Worm (Caenorhabditis elegans): ENCODE results near the gene F59A6.4.
A peak's percentile ranks its signal among the peaks of the same experiment; 100 is the strongest.

F59A6.4 gene

DNA sequence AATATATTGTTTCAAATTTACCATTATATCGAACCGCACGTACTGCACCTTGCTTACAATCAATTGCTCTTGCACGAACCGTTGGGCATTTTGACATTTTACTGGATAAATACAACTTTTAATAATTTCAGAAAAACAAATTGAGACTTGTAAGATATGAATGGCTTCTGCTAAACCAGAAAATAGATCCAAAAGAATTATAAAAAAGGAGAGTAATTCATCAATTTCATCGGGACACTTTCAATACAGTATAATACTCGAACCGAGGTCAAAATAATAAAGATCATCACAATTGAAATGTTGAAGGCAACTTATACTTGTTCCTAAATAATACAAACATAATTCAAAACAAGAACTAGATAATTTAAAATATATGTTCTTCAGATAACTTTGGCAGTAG, 26.7 kb downstream of the F59A6.4 start, which contains the start of gene wdr-83:
Gene wdr-83 (minus strand): TSS at position 101 of the 400 bp plus-strand sequence.
- TF ChIP-seq unc-39 (tag; optimal IDR thresholded peaks at IDR 0.05) (no peak), ces-1 (GFP tag; optimal IDR thresholded peaks at IDR 0.05) (no peak), sem-2 (GFP tag; optimal IDR thresholded peaks at IDR 0.05) (no peak)

DNA sequence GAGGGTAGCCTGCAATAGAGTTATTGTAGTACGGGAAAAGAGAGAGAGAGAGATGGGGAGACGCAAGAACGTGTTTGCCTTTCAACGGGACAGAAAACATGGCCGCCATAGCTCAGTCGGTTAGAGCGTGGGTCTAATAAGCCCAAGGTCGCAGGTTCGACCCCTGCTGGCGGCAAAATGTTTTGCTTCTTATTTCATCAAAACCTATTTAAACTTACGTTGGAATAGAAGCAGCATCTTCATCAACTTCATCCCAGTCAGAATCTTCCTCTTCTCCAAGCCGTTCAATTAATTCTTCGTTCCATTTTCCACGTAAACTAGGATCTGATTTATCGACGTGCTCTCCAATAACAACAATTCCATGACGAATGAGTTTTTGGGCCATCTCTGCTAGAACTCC, 27.8 kb downstream of the F59A6.4 start:
- TF ChIP-seq blmp-1 (tag; optimal IDR thresholded peaks at IDR 0.05): peak; percentile 8
- TF ChIP-seq nhr-12 (tag; optimal IDR thresholded peaks at IDR 0.05): no peak
- peak; percentile 93 for TF ChIP-seq lin-32 (GFP tag; optimal IDR thresholded peaks at IDR 0.05)
- peak; percentile 34 for TF ChIP-seq hlh-1 (tag; optimal IDR thresholded peaks at IDR 0.05)
- peak; percentile 48 for TF ChIP-seq lin-13 (tag; optimal IDR thresholded peaks at IDR 0.05)
- TF ChIP-seq ceh-83 (GFP tag; optimal IDR thresholded peaks at IDR 0.05): peak; percentile 75
- TF ChIP-seq nhr-76 (tag; optimal IDR thresholded peaks at IDR 0.05): no peak
- TF ChIP-seq zip-8 (tag; optimal IDR thresholded peaks at IDR 0.05): no peak
- TF ChIP-seq unc-120 (tag; optimal IDR thresholded peaks at IDR 0.05; ENCODE audit: poor library complexity, severe bottlenecking): peak; percentile 89
- peak; percentile 92 for TF ChIP-seq sem-2 (GFP tag; optimal IDR thresholded peaks at IDR 0.05)
- peak; percentile 96 for TF ChIP-seq sptf-1 (tag; optimal IDR thresholded peaks at IDR 0.05)
- peak; percentile 28 for TF ChIP-seq nhr-237 (tag; optimal IDR thresholded peaks at IDR 0.05)
- peak; percentile 80 for TF ChIP-seq flh-1 (GFP tag; optimal IDR thresholded peaks at IDR 0.05)
- peak; percentile 87 for TF ChIP-seq ceh-43 (GFP tag; optimal IDR thresholded peaks at IDR 0.05)
- TF ChIP-seq mab-5 (tag; optimal IDR thresholded peaks at IDR 0.05): no peak
- TF ChIP-seq elt-1 (tag; optimal IDR thresholded peaks at IDR 0.05; ENCODE audit: borderline replicate concordance, insufficient read depth): peak; percentile 4
- peak; percentile 61 for TF ChIP-seq lsy-2 (tag; optimal IDR thresholded peaks at IDR 0.05)
- TF ChIP-seq unc-62 (GFP tag; optimal IDR thresholded peaks at IDR 0.05): peak; percentile 59
- no peak for TF ChIP-seq elt-3 (tag; optimal IDR thresholded peaks at IDR 0.05)
- TF ChIP-seq bed-3 (GFP tag; optimal IDR thresholded peaks at IDR 0.05): peak; percentile 82
- no peak for TF ChIP-seq snpc-4 (tag; optimal IDR thresholded peaks at IDR 0.05)
- peak; percentile 53 for TF ChIP-seq nhr-28 (tag; optimal IDR thresholded peaks at IDR 0.05)
- TF ChIP-seq unc-39 (tag; optimal IDR thresholded peaks at IDR 0.05): peak; percentile 27
- peak; percentile 97 for TF ChIP-seq mls-2 (tag; optimal IDR thresholded peaks at IDR 0.05)
- TF ChIP-seq cnd-1 (tag; optimal IDR thresholded peaks at IDR 0.05): peak; percentile 95
- no peak for TF ChIP-seq ceh-39 (tag; optimal IDR thresholded peaks at IDR 0.05)
- TF ChIP-seq M03D4.4 (tag; optimal IDR thresholded peaks at IDR 0.05): peak; percentile 94
- TF ChIP-seq tbx-8 (GFP tag; optimal IDR thresholded peaks at IDR 0.05): peak; percentile 88
- peak; percentile 95 for TF ChIP-seq drap-1 (GFP tag; optimal IDR thresholded peaks at IDR 0.05)
- no peak for TF ChIP-seq nhr-2 (tag; optimal IDR thresholded peaks at IDR 0.05)
- TF ChIP-seq ces-1 (GFP tag; optimal IDR thresholded peaks at IDR 0.05): no peak
- TF ChIP-seq ztf-11 (tag; optimal IDR thresholded peaks at IDR 0.05): peak; percentile 85
- TF ChIP-seq pha-4 (tag; optimal IDR thresholded peaks at IDR 0.05): peak; percentile 63
- peak; percentile 39 for TF ChIP-seq mep-1 (tag; optimal IDR thresholded peaks at IDR 0.05)
- peak; percentile 93 for TF ChIP-seq ham-2 (GFP tag; optimal IDR thresholded peaks at IDR 0.05)

DNA sequence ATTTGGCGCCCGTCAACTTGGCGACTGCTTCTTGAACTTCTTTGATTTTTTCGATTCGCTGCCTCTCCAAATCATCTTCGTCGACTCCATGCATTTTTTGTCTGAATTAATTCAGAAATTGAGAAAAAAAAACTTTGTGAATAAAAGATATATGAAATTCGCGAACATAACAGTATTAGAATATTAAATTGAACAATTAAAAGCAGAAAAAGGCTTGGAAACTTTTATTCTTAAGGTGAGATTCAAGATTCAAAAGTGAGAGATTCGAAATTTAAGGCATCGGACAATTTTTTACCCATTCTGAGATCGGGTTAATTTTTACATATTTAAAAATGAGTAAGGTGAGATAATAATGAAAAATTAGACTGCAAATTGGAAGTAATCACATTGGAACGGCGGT, 29.1 kb downstream of the F59A6.4 start, which contains the start of gene F33G12.3:
Gene F33G12.3 (minus strand): TSS at position 101 of the 400 bp plus-strand sequence.
- no peak for TF ChIP-seq ceh-43 (GFP tag; optimal IDR thresholded peaks at IDR 0.05)
- no peak for TF ChIP-seq ztf-11 (tag; optimal IDR thresholded peaks at IDR 0.05)
- no peak for TF ChIP-seq ham-2 (GFP tag; optimal IDR thresholded peaks at IDR 0.05)
- TF ChIP-seq pha-4 (tag; optimal IDR thresholded peaks at IDR 0.05): no peak
- TF ChIP-seq drap-1 (GFP tag; optimal IDR thresholded peaks at IDR 0.05): no peak
- TF ChIP-seq nhr-2 (tag; optimal IDR thresholded peaks at IDR 0.05): no peak

DNA sequence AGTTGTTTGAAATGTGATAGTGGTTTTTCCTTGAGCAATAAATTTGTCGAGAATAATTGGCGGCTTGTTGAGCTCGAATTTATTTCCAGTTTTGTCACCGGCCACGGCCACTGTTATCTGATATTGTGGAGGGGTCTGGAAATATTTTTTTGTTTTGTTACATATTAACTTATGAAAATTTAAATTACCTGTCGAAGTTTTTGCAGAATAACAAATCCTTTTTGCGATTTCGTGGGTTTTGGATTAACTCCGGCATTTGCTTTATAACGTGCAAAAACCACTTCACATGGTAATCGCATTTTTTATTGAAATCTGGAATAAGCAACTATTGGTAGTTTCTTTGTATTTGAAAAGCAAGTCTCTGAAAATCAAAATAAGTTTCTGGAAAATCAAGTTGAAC, 31.2 kb downstream of the F59A6.4 start, which contains the start of gene lrr-1:
Gene lrr-1 (minus strand): TSS at position 312 of the 400 bp plus-strand sequence.
- TF ChIP-seq nhr-28 (tag; optimal IDR thresholded peaks at IDR 0.05): no peak
- TF ChIP-seq ceh-83 (GFP tag; optimal IDR thresholded peaks at IDR 0.05): no peak
- TF ChIP-seq unc-120 (tag; optimal IDR thresholded peaks at IDR 0.05; ENCODE audit: poor library complexity, severe bottlenecking): no peak
- TF ChIP-seq sem-2 (GFP tag; optimal IDR thresholded peaks at IDR 0.05): no peak
- no peak for TF ChIP-seq cnd-1 (tag; optimal IDR thresholded peaks at IDR 0.05)
- no peak for TF ChIP-seq snpc-4 (tag; optimal IDR thresholded peaks at IDR 0.05)
- TF ChIP-seq lin-32 (GFP tag; optimal IDR thresholded peaks at IDR 0.05): no peak
- no peak for TF ChIP-seq bed-3 (GFP tag; optimal IDR thresholded peaks at IDR 0.05)
- no peak for TF ChIP-seq M03D4.4 (tag; optimal IDR thresholded peaks at IDR 0.05)
- no peak for TF ChIP-seq sptf-1 (tag; optimal IDR thresholded peaks at IDR 0.05)
- TF ChIP-seq lin-13 (tag; optimal IDR thresholded peaks at IDR 0.05): no peak
- TF ChIP-seq nhr-12 (tag; optimal IDR thresholded peaks at IDR 0.05): no peak
- no peak for TF ChIP-seq nhr-237 (tag; optimal IDR thresholded peaks at IDR 0.05)
- TF ChIP-seq lsy-2 (tag; optimal IDR thresholded peaks at IDR 0.05): no peak
- no peak for TF ChIP-seq tbx-8 (GFP tag; optimal IDR thresholded peaks at IDR 0.05)
- no peak for TF ChIP-seq unc-39 (tag; optimal IDR thresholded peaks at IDR 0.05)
- TF ChIP-seq zip-8 (tag; optimal IDR thresholded peaks at IDR 0.05): no peak

Measured in whole organism, mixed stage, embryonic.